Fruit fly (Drosophila melanogaster): ENCODE data around the gene CG18547.

DNA sequence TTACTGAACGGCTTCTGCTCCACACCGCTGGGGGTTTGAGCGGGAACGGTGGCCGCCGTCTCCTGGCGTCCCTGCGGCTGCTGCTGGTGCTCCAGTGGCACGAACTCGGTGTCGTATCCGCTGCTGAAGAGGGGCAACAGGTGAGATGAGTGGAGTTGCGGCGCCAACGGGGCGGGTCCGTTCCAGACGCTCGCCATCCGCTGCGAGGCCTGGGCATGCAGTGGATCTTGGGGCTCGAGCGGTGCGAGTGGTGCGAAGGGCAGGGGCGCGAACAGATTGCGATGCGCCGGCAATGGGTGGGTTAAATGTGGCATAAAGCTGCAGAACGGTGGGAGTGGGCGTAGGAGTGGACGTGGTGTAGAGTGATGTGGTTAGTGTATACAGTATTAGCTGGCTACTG, 9.0 kb upstream of the CG18547 start:
- TF ChIP-seq insv (optimal IDR thresholded peaks at IDR 0.05): no peak
- TF ChIP-seq Myc (optimal IDR thresholded peaks at IDR 0.05): no peak
- no peak for TF ChIP-seq psq (optimal IDR thresholded peaks at IDR 0.05)
